Worm (Caenorhabditis elegans) whole organism, mixed stage, embryonic: ENCODE measurements around the gene exc-13.

Source experiments
- M03D4.4 ChIP-seq: sonication (generic microtip); optimal IDR thresholded peaks from 2 replicates; lab custom pipeline; 2017; ENCODE audit warnings: mild to moderate bottlenecking, missing genetic modification characterization, missing compliant biosample characterization
- blmp-1 ChIP-seq: fragments of 150-350 bp; optimal IDR thresholded peaks from 2 replicates; lab custom pipeline; 2014; ENCODE audit warnings: missing biosample characterization, missing genetic modification characterization
- ceh-39 ChIP-seq: fragments of 150-350 bp; optimal IDR thresholded peaks from 2 replicates; lab custom pipeline; 2014; ENCODE audit warnings: missing biosample characterization, missing genetic modification characterization
- ceh-43 ChIP-seq: fragments of 200-800 bp; sonication (Bioruptor generic); optimal IDR thresholded peaks from 2 replicates; lab custom pipeline; 2018; ENCODE audit warnings: mild to moderate bottlenecking, missing genetic modification characterization, moderate library complexity, missing compliant biosample characterization
- ceh-83 ChIP-seq: fragments of 200-800 bp; sonication (Bioruptor generic); optimal IDR thresholded peaks from 2 replicates; lab custom pipeline; 2018; ENCODE audit warnings: mild to moderate bottlenecking, missing genetic modification characterization, missing compliant biosample characterization
- ces-1 ChIP-seq: fragments of 150-350 bp; optimal IDR thresholded peaks from 2 replicates; lab custom pipeline; 2014; ENCODE audit warnings: missing biosample characterization, missing genetic modification reagents, missing genetic modification characterization
- cnd-1 ChIP-seq: fragments of 200-800 bp; sonication (Bioruptor generic); optimal IDR thresholded peaks from 2 replicates; lab custom pipeline; 2018; ENCODE audit warnings: mild to moderate bottlenecking, missing genetic modification characterization, missing compliant biosample characterization
- drap-1 ChIP-seq: fragments of 200-800 bp; sonication (Bioruptor generic); optimal IDR thresholded peaks from 3 replicates; lab custom pipeline; 2018; ENCODE audit warnings: mild to moderate bottlenecking, missing genetic modification characterization, missing compliant biosample characterization
- elt-1 ChIP-seq: sonication (generic microtip); optimal IDR thresholded peaks from 2 replicates; lab custom pipeline; 2017; ENCODE audit warnings: missing genetic modification characterization, mild to moderate bottlenecking, missing compliant biosample characterization, antibody characterized with exemption, moderate library complexity, borderline replicate concordance; ENCODE audit not compliant: insufficient read depth
- elt-3 ChIP-seq: fragments of 150-350 bp; optimal IDR thresholded peaks from 2 replicates; lab custom pipeline; 2014; ENCODE audit warnings: missing biosample characterization, missing genetic modification characterization
- flh-1 ChIP-seq: fragments of 200-800 bp; sonication (Bioruptor generic); optimal IDR thresholded peaks from 2 replicates; lab custom pipeline; 2018; ENCODE audit warnings: mild to moderate bottlenecking, missing genetic modification characterization, moderate library complexity, missing compliant biosample characterization
- ham-2 ChIP-seq: fragments of 200-800 bp; sonication (Bioruptor generic); optimal IDR thresholded peaks from 2 replicates; lab custom pipeline; 2018; ENCODE audit warnings: mild to moderate bottlenecking, missing genetic modification characterization, missing compliant biosample characterization
- hlh-1 ChIP-seq: fragments of 150-350 bp; optimal IDR thresholded peaks from 2 replicates; lab custom pipeline; 2014; ENCODE audit warnings: missing biosample characterization, missing genetic modification reagents, missing genetic modification characterization
- lin-32 ChIP-seq: fragments of 200-800 bp; sonication (Bioruptor generic); optimal IDR thresholded peaks from 2 replicates; lab custom pipeline; 2018; ENCODE audit warnings: mild to moderate bottlenecking, missing genetic modification characterization, missing compliant biosample characterization
- lsy-2 ChIP-seq: fragments of 150-350 bp; optimal IDR thresholded peaks from 2 replicates; lab custom pipeline; 2014; ENCODE audit warnings: missing biosample characterization, missing genetic modification characterization
- mab-5 ChIP-seq: fragments of 150-350 bp; optimal IDR thresholded peaks from 2 replicates; lab custom pipeline; 2014; ENCODE audit warnings: missing biosample characterization, missing genetic modification characterization
- mep-1 ChIP-seq: fragments of 150-350 bp; optimal IDR thresholded peaks from 2 replicates; lab custom pipeline; 2017; ENCODE audit warnings: missing biosample characterization, missing genetic modification reagents, missing genetic modification characterization, inconsistent platforms
- mls-2 ChIP-seq: sonication (generic microtip); optimal IDR thresholded peaks from 2 replicates; lab custom pipeline; 2016; ENCODE audit warnings: mild to moderate bottlenecking, missing genetic modification characterization, moderate library complexity, missing compliant biosample characterization
- nhr-2 ChIP-seq: fragments of 150-350 bp; optimal IDR thresholded peaks from 2 replicates; lab custom pipeline; 2014; ENCODE audit warnings: missing biosample characterization, missing genetic modification characterization
- nhr-237 ChIP-seq: fragments of 150-350 bp; optimal IDR thresholded peaks from 2 replicates; lab custom pipeline; 2014; ENCODE audit warnings: missing biosample characterization, missing genetic modification characterization
- nhr-28 ChIP-seq: fragments of 150-350 bp; optimal IDR thresholded peaks from 2 replicates; lab custom pipeline; 2014; ENCODE audit warnings: missing biosample characterization, missing genetic modification characterization
- nhr-76 ChIP-seq: sonication (generic microtip); optimal IDR thresholded peaks from 2 replicates; lab custom pipeline; 2017; ENCODE audit warnings: missing biosample characterization, missing genetic modification characterization
- pha-4 ChIP-seq: fragments of 150-350 bp; optimal IDR thresholded peaks from 2 replicates; lab custom pipeline; 2018; ENCODE audit warnings: missing biosample characterization, missing genetic modification reagents, missing genetic modification characterization
- snpc-4 ChIP-seq: fragments of 150-350 bp; optimal IDR thresholded peaks from 2 replicates; lab custom pipeline; 2014; ENCODE audit warnings: missing biosample characterization, missing genetic modification characterization
- sptf-1 ChIP-seq: sonication (generic microtip); optimal IDR thresholded peaks from 2 replicates; lab custom pipeline; 2017; ENCODE audit warnings: mild to moderate bottlenecking, missing genetic modification characterization, moderate library complexity, missing compliant biosample characterization
- tbx-8 ChIP-seq: fragments of 200-800 bp; sonication (Bioruptor generic); optimal IDR thresholded peaks from 2 replicates; lab custom pipeline; 2018; ENCODE audit warnings: mild to moderate bottlenecking, missing genetic modification characterization, moderate library complexity, missing compliant biosample characterization
- unc-120 ChIP-seq: sonication (generic microtip); optimal IDR thresholded peaks from 2 replicates; lab custom pipeline; 2017; ENCODE audit warnings: missing genetic modification characterization, missing compliant biosample characterization; ENCODE audit not compliant: poor library complexity, severe bottlenecking
- unc-39 ChIP-seq: fragments of 150-350 bp; optimal IDR thresholded peaks from 2 replicates; lab custom pipeline; 2014; ENCODE audit warnings: missing biosample characterization, missing genetic modification characterization
- unc-62 ChIP-seq: fragments of 150-350 bp; optimal IDR thresholded peaks from 2 replicates; lab custom pipeline; 2014; ENCODE audit warnings: missing biosample characterization, missing genetic modification reagents, missing genetic modification characterization
- zip-8 ChIP-seq: fragments of 150-350 bp; optimal IDR thresholded peaks from 2 replicates; lab custom pipeline; 2014; ENCODE audit warnings: missing biosample characterization, missing genetic modification characterization
- ztf-11 ChIP-seq: fragments of 150-350 bp; optimal IDR thresholded peaks from 2 replicates; lab custom pipeline; 2014; ENCODE audit warnings: missing biosample characterization, missing genetic modification characterization

The exc-13 gene

DNA sequence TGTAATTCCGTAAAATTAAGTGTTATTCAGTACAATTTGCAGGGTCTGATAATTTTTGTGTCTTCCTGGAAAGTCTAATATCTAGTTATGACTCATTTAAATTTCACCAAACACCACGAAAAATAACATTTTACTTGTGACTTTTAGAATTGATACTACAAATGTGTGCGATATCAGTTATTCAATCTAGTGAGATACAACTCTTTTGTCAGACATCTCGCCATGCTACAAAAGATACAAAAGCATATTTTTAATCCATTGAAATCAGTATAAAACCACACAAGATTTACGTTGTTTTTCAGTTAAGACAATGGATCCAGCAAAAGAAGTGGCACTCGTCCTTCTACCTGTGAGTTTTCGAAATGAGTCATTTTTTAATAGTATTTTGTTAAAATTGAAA, 9.0 kb downstream of the exc-13 start, which contains the start of gene srx-56:
TSS of gene srx-56 (plus strand) at position 301 of the 400 bp plus-strand sequence.
- TF ChIP-seq unc-62 (GFP tag; lab: Kevin White, UChicago): no peak

DNA sequence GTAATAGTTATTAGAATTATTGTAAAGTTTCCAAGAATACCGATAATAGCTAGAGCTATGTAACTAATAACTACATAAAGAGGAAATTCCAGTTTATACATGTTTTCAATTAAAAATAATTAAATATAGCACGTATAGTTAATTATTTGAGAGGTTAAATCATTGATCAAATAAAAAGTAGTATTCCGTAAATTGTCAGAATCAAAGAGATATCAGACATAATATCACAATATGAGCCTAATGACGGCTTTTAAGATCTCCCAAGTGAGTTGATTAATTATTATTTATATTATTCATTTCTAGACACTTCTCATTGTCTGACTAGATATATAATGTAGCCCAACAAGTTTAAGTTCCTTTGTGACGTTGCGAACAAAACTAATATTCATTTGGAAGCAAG, 14.3 kb downstream of the exc-13 start, which contains the start of gene srsx-24:
TSS of gene srsx-24 (minus strand) at position 101 of the 400 bp plus-strand sequence.
- TF ChIP-seq nhr-2 (tag; lab: Kevin White, UChicago) (no peak), nhr-237 (no peak), nhr-76 (tag; lab: Kevin White, UChicago) (no peak)
- TF ChIP-seq, all 35 proteins: peak for 0

DNA sequence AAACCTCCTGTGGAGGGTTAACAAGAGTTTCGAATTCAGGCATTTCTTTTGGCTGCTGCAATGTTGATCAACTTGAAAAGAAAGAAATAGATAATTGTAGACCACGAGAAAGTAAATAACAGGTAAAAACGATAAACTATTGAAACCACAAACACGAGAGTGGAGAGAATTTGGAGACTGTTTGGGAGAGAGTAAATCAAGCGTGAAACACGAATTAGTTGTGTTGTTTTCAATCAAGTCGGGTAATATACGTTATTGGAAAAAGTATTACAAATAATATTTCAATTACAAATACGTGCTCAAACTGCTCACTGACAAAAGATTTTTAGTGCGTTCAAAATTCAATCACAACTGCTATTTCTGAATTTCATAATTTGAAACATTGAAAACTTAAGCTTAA, 16.0 kb downstream of the exc-13 start, which contains the start of gene C03G6.17:
TSS of gene C03G6.17 (minus strand) at position 101 of the 400 bp plus-strand sequence.
- TF ChIP-seq ceh-39 (tag; lab: Kevin White, UChicago) (no peak), cnd-1 (no peak), snpc-4 (no peak)

DNA sequence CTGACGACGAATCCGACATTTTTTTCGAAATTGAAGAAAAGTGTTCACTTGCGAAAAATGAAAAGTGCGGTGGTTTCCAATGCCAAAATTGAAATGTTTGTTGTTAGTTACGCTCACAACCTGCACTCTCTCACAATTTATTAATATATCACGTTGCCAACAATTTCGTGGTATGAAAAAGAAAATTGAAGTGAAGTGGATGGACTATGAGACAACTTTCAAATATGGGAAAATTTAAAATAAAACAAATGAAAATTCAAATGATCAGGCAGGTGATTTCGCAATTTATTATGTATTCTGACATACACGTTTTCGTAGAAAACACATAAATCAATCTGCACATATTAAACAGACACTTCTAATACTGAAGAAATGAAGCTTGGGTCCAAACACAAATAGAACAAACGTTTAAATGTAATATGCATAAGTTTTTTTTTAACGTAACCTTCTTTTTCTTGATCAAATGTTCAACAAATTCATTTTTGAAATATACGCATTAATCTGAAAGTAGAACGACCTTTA, 21.1 kb downstream of the exc-13 start, which contains the start of gene srp-6:
TSS of gene srp-6 (minus strand) at position 51 of the 522 bp plus-strand sequence.
- no peak for TF ChIP-seq ham-2 (GFP tag; lab: Kevin White, UChicago)
- no peak for TF ChIP-seq elt-1 (tag; lab: Kevin White, UChicago)
- TF ChIP-seq ceh-39 (tag; lab: Kevin White, UChicago): no peak
- TF ChIP-seq lsy-2: no peak
- TF ChIP-seq unc-120 (tag; lab: Kevin White, UChicago): no peak
- no peak for TF ChIP-seq nhr-76 (tag; lab: Kevin White, UChicago)
- TF ChIP-seq nhr-2 (tag; lab: Kevin White, UChicago): no peak
- TF ChIP-seq nhr-237: no peak
- no peak for TF ChIP-seq flh-1 (GFP tag; lab: Kevin White, UChicago)
- TF ChIP-seq unc-39 (tag; lab: Kevin White, UChicago): no peak
- no peak for TF ChIP-seq sptf-1
- TF ChIP-seq mls-2: no peak
- no peak for TF ChIP-seq blmp-1 (tag; lab: Kevin White, UChicago)
- TF ChIP-seq elt-3 (tag; lab: Kevin White, UChicago): no peak
- TF ChIP-seq, all 35 proteins: peak for 0

DNA sequence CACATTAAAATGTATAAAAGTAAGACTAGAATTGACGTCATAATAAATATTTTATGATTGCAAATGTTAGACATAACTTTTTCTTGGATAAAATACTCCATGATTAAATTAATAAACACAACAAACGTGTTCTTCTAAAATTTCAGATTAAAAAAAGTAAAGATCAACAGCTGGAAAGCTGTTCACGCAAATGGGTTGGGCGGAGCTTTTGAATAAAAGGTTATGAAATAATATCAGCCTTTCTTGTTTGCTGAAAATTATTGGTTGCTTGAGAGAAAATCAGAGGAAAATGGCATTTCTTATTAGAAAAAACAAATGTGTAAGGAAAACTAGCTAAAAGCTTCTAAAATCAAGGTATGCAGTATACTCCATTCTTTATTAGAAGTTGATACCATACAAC, 22.7 kb downstream of the exc-13 start, which contains the start of gene C02H6.3:
TSS of gene C02H6.3 (minus strand) at position 101 of the 400 bp plus-strand sequence.
- TF ChIP-seq drap-1 (GFP tag; lab: Kevin White, UChicago) (no peak), mep-1 (tag; lab: Kevin White, UChicago) (no peak), elt-3 (tag; lab: Kevin White, UChicago) (no peak), M03D4.4 (tag; lab: Kevin White, UChicago) (no peak), tbx-8 (GFP tag; lab: Kevin White, UChicago) (no peak), ztf-11 (no peak), cnd-1 (no peak), elt-1 (tag; lab: Kevin White, UChicago) (no peak), nhr-28 (tag; lab: Kevin White, UChicago) (no peak), hlh-1 (tag; lab: Kevin White, UChicago) (no peak), zip-8 (no peak), ceh-43 (no peak), ceh-83 (no peak), sptf-1 (no peak), lin-32 (no peak), mab-5 (tag; lab: Kevin White, UChicago) (no peak)

DNA sequence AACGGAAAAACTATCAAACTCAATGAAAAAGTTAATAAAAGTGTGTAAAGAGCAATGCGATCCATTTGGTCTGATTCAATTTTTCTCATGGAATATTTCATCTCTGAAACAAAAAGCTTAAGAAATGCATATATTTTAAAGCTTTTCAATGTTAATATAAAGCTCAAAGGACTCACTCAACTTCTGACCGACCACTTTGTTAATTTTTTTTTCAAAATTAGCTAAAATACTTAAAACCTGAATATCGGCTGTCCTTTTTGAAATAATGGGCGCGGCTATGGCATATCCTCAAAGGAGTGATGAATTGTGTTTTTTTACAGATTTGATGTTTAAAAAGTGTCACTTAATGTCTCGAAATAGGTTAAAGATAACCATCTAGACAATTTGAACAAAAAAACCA, 24.7 kb downstream of the exc-13 start, which contains the start of gene C02H6.1:
TSS of gene C02H6.1 (minus strand) at position 101 of the 400 bp plus-strand sequence.
- no peak for TF ChIP-seq nhr-2 (tag; lab: Kevin White, UChicago)
- TF ChIP-seq ces-1: no peak
- TF ChIP-seq zip-8: no peak
- TF ChIP-seq nhr-76 (tag; lab: Kevin White, UChicago): no peak
- no peak for TF ChIP-seq tbx-8 (GFP tag; lab: Kevin White, UChicago)
- TF ChIP-seq pha-4 (tag; lab: Kevin White, UChicago): no peak
- no peak for TF ChIP-seq cnd-1
- no peak for TF ChIP-seq unc-39 (tag; lab: Kevin White, UChicago)
- TF ChIP-seq blmp-1 (tag; lab: Kevin White, UChicago): no peak
- TF ChIP-seq ceh-39 (tag; lab: Kevin White, UChicago): no peak
